Worm (Caenorhabditis elegans): Measurements from ENCODE around the gene F01G10.5.

The F01G10.5 gene

ce11 chrIV:10180133-10180749, 50.6 kb downstream of the F01G10.5 start, which contains the start of gene gta-1:
Gene gta-1, plus strand, starts transcription at chrIV:10180660.
- TF ChIP-seq ceh-13 (GFP tag; optimal IDR thresholded peaks at IDR 0.05) (no peak), tbx-11 (GFP tag; IDR thresholded peaks at IDR 0.05) (no peak), ama-1 (optimal IDR thresholded peaks at IDR 0.05) (no peak), hnd-1 (tag; optimal IDR thresholded peaks at IDR 0.05) (no peak), aly-1 (tag; optimal IDR thresholded peaks at IDR 0.05) (no peak), ets-7 (tag; optimal IDR thresholded peaks at IDR 0.05) (no peak), ceh-36 (tag; optimal IDR thresholded peaks at IDR 0.05) (no peak), tra-4 (tag; optimal IDR thresholded peaks at IDR 0.05) (no peak), flt-1 (GFP tag; IDR thresholded peaks at IDR 0.05) (no peak), hmg-4 (GFP tag; optimal IDR thresholded peaks at IDR 0.05) (no peak), hmbx-1 (tag; optimal IDR thresholded peaks at IDR 0.05) (no peak), tbx-37 (GFP tag; conservative IDR thresholded peaks at IDR 0.05) (no peak), F13C5.2 (tag; optimal IDR thresholded peaks at IDR 0.05) (no peak), sea-1 (GFP tag; conservative IDR thresholded peaks at IDR 0.05) (no peak), scrt-1 (GFP tag; IDR thresholded peaks at IDR 0.05) (no peak)

Data from whole organism, early embryonic.